Worm (Caenorhabditis elegans) whole organism, early embryonic: ENCODE data around the gene srlf-2.

Source experiments
- B0310.2 ChIP-seq: sonication (generic microtip); optimal IDR thresholded peaks from 2 replicates; lab custom pipeline; 2016; ENCODE audit warnings: mild to moderate bottlenecking, missing genetic modification characterization, missing compliant biosample characterization
- F13C5.2 ChIP-seq: sonication (generic microtip); optimal IDR thresholded peaks from 2 replicates; lab custom pipeline; 2017; ENCODE audit warnings: mild to moderate bottlenecking, missing genetic modification characterization, inconsistent platforms, missing compliant biosample characterization
- aly-1 ChIP-seq: sonication (generic microtip); optimal IDR thresholded peaks from 2 replicates; lab custom pipeline; 2016; ENCODE audit warnings: missing genetic modification characterization, missing compliant biosample characterization
- ama-1 ChIP-seq: fragments of 150-350 bp; optimal IDR thresholded peaks from 2 replicates; lab custom pipeline; 2014
- ceh-13 ChIP-seq: fragments of 200-800 bp; sonication (Bioruptor generic); optimal IDR thresholded peaks from 2 replicates; lab custom pipeline; 2018; ENCODE audit warnings: mild to moderate bottlenecking, missing genetic modification characterization, missing compliant biosample characterization
- ceh-36 ChIP-seq: sonication (generic microtip); optimal IDR thresholded peaks from 2 replicates; lab custom pipeline; 2016; ENCODE audit warnings: missing genetic modification characterization, inconsistent platforms, missing compliant biosample characterization
- ets-7 ChIP-seq: sonication (generic microtip); optimal IDR thresholded peaks from 2 replicates; lab custom pipeline; 2016; ENCODE audit warnings: missing genotype, missing genetic modification characterization, missing compliant biosample characterization
- flt-1 ChIP-seq: fragments of 200-800 bp; sonication (Bioruptor generic); IDR thresholded peaks from 2 replicates; pipeline ENCODE4 v1.3.6; 2022; ENCODE audit warnings: missing genetic modification characterization, missing compliant biosample characterization
- hmbx-1 ChIP-seq: sonication (generic microtip); optimal IDR thresholded peaks from 2 replicates; lab custom pipeline; 2016; ENCODE audit warnings: mild to moderate bottlenecking, missing genetic modification characterization, missing compliant biosample characterization
- hmg-4 ChIP-seq: fragments of 200-800 bp; sonication (Bioruptor generic); optimal IDR thresholded peaks from 2 replicates; lab custom pipeline; 2018; ENCODE audit warnings: mild to moderate bottlenecking, missing genetic modification characterization, missing compliant biosample characterization
- hnd-1 ChIP-seq: sonication (generic microtip); optimal IDR thresholded peaks from 2 replicates; lab custom pipeline; 2016; ENCODE audit warnings: missing genetic modification characterization, missing compliant biosample characterization
- pes-1 ChIP-seq: fragments of 200-800 bp; sonication (Bioruptor generic); IDR thresholded peaks from 2 replicates; pipeline ENCODE4 v1.3.6; 2022; ENCODE audit warnings: missing genetic modification reagents, missing genetic modification characterization, missing compliant biosample characterization
- scrt-1 ChIP-seq: fragments of 200-800 bp; sonication (Bioruptor generic); IDR thresholded peaks from 2 replicates; pipeline ENCODE4 v1.3.6; 2022; ENCODE audit warnings: missing genetic modification characterization, missing compliant biosample characterization
- sea-1 ChIP-seq: fragments of 200-800 bp; sonication (Bioruptor generic); conservative IDR thresholded peaks from 2 replicates; pipeline ENCODE4 v1.3.6; 2022; ENCODE audit warnings: missing genetic modification characterization, missing compliant biosample characterization
- tbx-11 ChIP-seq: fragments of 200-800 bp; sonication (Bioruptor generic); IDR thresholded peaks from 2 replicates; pipeline ENCODE4 v1.3.6; 2022; ENCODE audit warnings: missing genetic modification characterization, missing compliant biosample characterization
- tbx-37 ChIP-seq: fragments of 200-800 bp; sonication (Bioruptor generic); conservative IDR thresholded peaks from 2 replicates; pipeline ENCODE4 v1.3.6; 2022; ENCODE audit warnings: missing genetic modification reagents, missing genetic modification characterization, missing compliant biosample characterization
- tra-4 ChIP-seq: sonication (generic microtip); optimal IDR thresholded peaks from 2 replicates; lab custom pipeline; 2017; ENCODE audit warnings: missing genetic modification characterization, missing compliant biosample characterization

srlf-2 gene

DNA sequence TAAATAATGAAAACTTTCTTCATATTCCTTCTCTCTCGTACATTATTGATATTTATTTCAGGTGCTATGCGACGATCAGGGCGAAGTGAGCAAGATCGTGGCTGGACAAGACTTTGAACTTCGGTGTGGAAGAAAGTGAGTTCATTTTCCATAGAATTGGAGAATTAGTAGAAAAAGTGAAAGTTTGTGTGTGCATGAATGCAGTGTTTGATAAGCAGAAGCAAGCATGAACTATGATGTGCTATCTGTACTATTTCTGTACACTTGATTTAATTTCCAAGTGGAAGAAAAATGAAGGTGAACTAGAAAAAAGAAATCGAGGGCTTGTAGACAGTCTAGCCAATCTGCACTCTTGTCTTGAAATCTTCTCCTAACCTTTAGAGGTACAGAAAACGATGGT, 42.0 kb downstream of the srlf-2 start:
- TF ChIP-seq flt-1 (GFP tag; lab: Robert Waterston, UW) (no peak), hmg-4 (GFP tag; lab: Kevin White, UChicago) (no peak), pes-1 (GFP tag; lab: Robert Waterston, UW) (no peak), F13C5.2 (tag; lab: Kevin White, UChicago) (no peak), sea-1 (GFP tag; lab: Robert Waterston, UW) (no peak), tbx-37 (GFP tag; lab: Robert Waterston, UW) (no peak), ceh-36 (tag; lab: Kevin White, UChicago) (no peak), tra-4 (tag; lab: Kevin White, UChicago) (no peak), tbx-11 (no peak), B0310.2 (tag; lab: Kevin White, UChicago) (no peak)

DNA sequence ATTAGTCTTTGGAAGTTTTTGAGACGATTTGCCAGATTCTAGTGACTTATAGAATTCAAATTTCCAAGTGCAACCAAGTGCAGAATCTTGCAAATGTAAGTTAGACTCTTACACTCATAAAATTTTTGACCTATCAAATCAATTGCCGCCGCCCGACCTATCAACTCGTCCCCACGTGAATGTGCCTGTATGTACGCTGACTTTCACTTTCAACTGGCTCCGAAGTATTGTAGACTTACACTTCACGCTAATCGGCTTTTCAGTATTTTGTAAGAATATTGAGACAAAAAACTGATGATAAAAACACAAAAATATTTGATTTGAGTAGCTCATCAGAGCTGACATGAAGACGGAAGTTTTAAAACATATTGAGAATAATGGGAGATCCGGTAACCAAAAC, 42.8 kb downstream of the srlf-2 start:
- no peak for TF ChIP-seq aly-1 (tag; lab: Kevin White, UChicago)
- TF ChIP-seq ama-1 (lab: Kevin White, UChicago) = no peak
- no peak for TF ChIP-seq ets-7 (tag; lab: Kevin White, UChicago)
- no peak for TF ChIP-seq flt-1 (GFP tag; lab: Robert Waterston, UW)
- TF ChIP-seq sea-1 (GFP tag; lab: Robert Waterston, UW) = no peak
- TF ChIP-seq scrt-1 (GFP tag; lab: Robert Waterston, UW) = no peak
- no peak for TF ChIP-seq pes-1 (GFP tag; lab: Robert Waterston, UW)

DNA sequence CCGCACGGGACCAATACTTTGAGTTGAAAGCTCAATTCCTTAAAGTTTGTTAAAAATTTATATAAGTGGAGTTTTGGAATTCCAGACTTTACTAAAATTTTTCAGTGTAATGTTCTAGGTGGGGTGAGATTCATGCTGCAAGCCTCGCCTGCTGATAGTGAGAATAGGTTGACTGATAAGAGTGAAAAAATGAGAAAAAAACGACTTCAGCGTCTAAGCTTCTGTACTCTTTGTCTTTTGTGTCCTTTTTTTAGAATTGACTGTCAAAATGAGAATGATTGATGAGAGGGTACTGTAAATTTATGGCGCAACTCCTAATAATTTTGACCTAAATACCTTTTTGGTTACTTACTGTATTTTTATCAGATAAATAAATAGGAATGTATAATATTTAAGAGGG, 44.2 kb downstream of the srlf-2 start:
- TF ChIP-seq aly-1 (tag; lab: Kevin White, UChicago) (no peak), F13C5.2 (tag; lab: Kevin White, UChicago) (no peak), B0310.2 (tag; lab: Kevin White, UChicago) (no peak), flt-1 (GFP tag; lab: Robert Waterston, UW) (no peak), tra-4 (tag; lab: Kevin White, UChicago) (no peak), hmbx-1 (tag; lab: Kevin White, UChicago) (no peak), ceh-13 (GFP tag; lab: Kevin White, UChicago) (no peak), scrt-1 (GFP tag; lab: Robert Waterston, UW) (no peak), sea-1 (GFP tag; lab: Robert Waterston, UW) (no peak)

DNA sequence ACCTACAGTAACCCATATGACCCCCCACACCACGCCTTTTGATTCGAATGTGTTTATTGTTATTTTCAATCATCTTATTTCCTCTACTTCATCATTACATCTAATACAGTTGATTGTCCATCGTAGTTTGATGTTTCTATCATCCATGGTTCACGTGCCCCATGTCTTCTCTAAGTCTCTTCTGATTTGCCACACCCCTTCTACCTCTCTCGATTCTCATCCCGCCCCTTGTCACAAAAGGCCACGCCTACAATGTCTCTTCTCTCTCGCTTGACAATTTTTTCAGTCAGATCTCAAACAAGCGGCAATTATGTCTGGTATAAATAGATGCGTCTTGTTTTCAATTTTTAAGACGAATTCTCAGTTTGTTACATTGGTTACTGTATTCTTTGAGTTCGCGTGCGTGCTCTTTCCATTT, 45.0 kb downstream of the srlf-2 start:
- TF ChIP-seq aly-1 (tag; lab: Kevin White, UChicago) (no peak), flt-1 (GFP tag; lab: Robert Waterston, UW) (no peak), tbx-11 (no peak)

DNA sequence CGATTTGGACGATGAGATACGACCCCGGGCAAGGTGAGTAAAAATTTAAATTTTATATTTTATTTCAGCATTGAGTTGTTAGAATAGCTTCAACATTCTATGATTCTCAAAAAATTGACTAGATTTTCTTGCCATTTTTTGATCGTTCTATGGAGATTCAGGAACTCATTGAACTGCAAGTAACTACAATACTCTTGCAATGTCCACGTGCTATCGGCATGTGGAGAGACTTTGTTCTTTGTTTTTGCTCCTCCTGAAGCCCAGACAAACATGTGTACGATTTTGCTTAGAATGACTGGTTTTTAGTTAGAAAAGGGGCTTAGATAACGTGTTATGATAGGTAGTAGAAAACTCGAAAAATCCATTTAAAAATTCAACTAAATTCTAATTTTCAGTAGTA, 45.9 kb downstream of the srlf-2 start:
- TF ChIP-seq pes-1 (GFP tag; lab: Robert Waterston, UW) = no peak
- no peak for TF ChIP-seq hmg-4 (GFP tag; lab: Kevin White, UChicago)

DNA sequence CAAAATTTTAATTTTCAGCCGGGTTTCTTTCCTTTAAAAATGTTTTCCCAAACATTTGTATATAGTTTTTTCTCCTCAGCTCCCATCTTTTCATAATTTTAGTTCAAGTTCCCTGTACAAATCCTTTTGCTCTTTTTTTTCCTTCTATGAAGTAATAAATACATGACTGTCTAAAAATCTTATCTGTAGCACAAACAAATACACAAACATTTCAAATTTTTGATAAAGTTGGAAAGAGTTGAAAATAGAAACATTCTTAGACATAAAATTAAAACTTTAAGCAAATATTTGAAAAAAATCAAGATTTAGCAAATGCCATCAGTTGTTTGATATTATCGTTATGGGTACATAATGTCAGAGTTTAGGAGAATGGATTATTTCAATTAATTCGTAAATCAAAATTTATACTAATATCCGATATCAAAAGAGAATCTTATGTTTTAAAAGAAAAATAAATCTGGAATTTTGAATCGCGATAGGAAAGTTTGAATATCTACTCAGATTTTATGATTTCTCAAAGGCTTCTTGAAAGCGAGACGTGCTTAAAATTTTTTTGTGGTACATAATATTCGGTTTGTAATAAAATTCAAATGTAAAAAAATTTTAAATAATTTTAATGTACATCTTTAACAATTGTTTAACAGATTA, 48.1 kb downstream of the srlf-2 start:
- no peak for TF ChIP-seq hmg-4 (GFP tag; lab: Kevin White, UChicago)
- no peak for TF ChIP-seq tbx-37 (GFP tag; lab: Robert Waterston, UW)
- no peak for TF ChIP-seq flt-1 (GFP tag; lab: Robert Waterston, UW)
- TF ChIP-seq tbx-11 = no peak
- no peak for TF ChIP-seq sea-1 (GFP tag; lab: Robert Waterston, UW)
- TF ChIP-seq tra-4 (tag; lab: Kevin White, UChicago) = no peak
- no peak for TF ChIP-seq B0310.2 (tag; lab: Kevin White, UChicago)

DNA sequence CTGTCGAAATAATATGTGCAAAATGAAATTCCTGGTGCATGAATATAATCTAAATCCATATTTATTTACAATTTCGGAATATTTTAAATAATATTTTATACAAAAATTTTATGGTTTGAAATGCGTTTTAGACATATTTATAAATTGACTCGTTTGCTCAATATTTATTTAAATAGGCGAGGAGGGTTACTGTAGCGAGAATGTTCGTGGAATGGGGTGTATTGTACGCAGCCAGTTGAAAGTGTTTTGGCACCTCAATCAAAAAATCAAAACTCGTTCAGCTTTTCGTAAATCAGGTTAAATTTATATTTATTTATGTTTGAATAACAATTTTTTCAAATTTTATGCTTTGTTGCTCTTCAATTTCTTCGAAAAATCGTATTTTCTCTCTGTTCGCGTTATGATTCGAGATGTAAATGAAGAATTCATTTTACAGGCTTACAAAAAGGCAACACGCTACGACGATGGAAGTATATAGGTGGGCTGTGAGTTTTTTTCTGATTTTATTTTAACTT, 48.7 kb downstream of the srlf-2 start, which contains the start of gene hyl-1:
hyl-1 (plus strand) TSS at position 465 of the 515 bp plus-strand sequence.
- TF ChIP-seq ceh-36 (tag; lab: Kevin White, UChicago) = no peak
- TF ChIP-seq aly-1 (tag; lab: Kevin White, UChicago) = no peak
- TF ChIP-seq flt-1 (GFP tag; lab: Robert Waterston, UW) = no peak
- TF ChIP-seq ama-1 (lab: Kevin White, UChicago) = no peak
- TF ChIP-seq hmbx-1 (tag; lab: Kevin White, UChicago) = no peak
- no peak for TF ChIP-seq ceh-13 (GFP tag; lab: Kevin White, UChicago)
- no peak for TF ChIP-seq hnd-1 (tag; lab: Kevin White, UChicago)
- no peak for TF ChIP-seq ets-7 (tag; lab: Kevin White, UChicago)
- TF ChIP-seq F13C5.2 (tag; lab: Kevin White, UChicago) = no peak
- TF ChIP-seq tra-4 (tag; lab: Kevin White, UChicago) = no peak
- TF ChIP-seq tbx-37 (GFP tag; lab: Robert Waterston, UW) = no peak
- TF ChIP-seq scrt-1 (GFP tag; lab: Robert Waterston, UW) = no peak

DNA sequence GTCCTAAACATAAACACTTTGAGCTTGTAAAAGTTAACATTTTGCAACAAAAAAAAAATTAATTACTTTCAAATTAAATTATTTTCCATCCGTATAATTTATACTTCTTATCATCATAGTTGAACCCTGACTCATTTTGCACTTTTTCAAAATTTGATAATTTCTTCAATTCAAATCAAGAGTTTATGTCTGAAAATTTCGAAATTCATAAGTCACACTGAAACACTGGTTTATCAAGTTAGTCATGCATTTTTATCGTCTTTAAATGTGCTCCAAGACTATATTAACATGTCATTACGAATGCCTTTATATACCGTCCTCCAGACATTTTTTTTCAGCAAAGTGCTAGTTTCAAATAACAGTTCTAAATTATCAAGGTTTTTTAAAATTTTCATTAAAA, 49.6 kb downstream of the srlf-2 start:
- TF ChIP-seq tra-4 (tag; lab: Kevin White, UChicago) = no peak
- TF ChIP-seq hmg-4 (GFP tag; lab: Kevin White, UChicago) = no peak
- TF ChIP-seq hmbx-1 (tag; lab: Kevin White, UChicago) = no peak
- TF ChIP-seq tbx-11 = no peak
